Fruit fly (Drosophila melanogaster) S2 (cell line): ENCODE measurements around the gene Rilpl.
A peak's percentile ranks its signal among the peaks of the same experiment; 100 is the strongest.

Experiments
- CG8478 ChIP-seq: fragments of >200 bp; optimal IDR thresholded peaks from 2 replicates; lab custom pipeline; 2018
- CTCF ChIP-seq, 2 experiments: fragments of >200 bp; optimal IDR thresholded peaks; 2 replicates each; lab custom pipeline; 2018

DNA sequence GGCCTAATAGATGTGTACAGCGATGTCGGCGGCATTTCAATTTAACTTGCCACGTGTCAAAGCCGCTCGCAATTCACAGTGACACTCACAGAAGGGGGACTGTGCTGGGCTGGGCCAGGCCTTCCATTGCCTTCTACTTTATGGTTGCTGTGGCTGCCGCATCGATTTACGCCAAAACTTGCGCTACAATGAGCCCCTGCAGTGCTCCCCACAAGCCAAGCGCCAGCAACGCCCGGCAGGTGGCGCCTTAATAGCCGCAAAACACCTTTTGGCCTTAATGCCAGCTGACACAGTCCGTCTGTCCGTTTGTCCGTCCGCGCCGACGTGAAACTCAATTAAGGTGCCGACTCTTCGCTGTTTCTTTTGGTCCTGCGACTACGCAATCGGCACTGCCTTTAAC, 12.2 kb downstream of the Rilpl start:
- TF ChIP-seq CTCF (optimal IDR thresholded peaks at IDR 0.05; lab: Kevin White, UChicago) = peak; percentile 58 to 66
- TF ChIP-seq CG8478 (lab: Kevin White, UChicago) = no peak
